Worm (Caenorhabditis elegans) whole organism, young adult: ENCODE data around the gene Y9C9A.5.

ENCODE experiments used
- C06A6.2 ChIP-seq: fragments of 200-800 bp; sonication (Bioruptor generic); conservative IDR thresholded peaks from 2 replicates; pipeline ENCODE4 v1.3.6; 2022; ENCODE audit warnings: missing genetic modification characterization, missing compliant biosample characterization
- D2030.7 ChIP-seq: fragments of 200-800 bp; sonication (Bioruptor generic); IDR thresholded peaks from 2 replicates; pipeline ENCODE4 v1.3.6; 2022; ENCODE audit warnings: missing genetic modification reagents, missing genetic modification characterization, missing compliant biosample characterization
- F10E7.11 ChIP-seq: sonication (generic microtip); optimal IDR thresholded peaks from 2 replicates; lab custom pipeline; 2017; ENCODE audit warnings: mild to moderate bottlenecking, missing genetic modification characterization, moderate library complexity, missing compliant biosample characterization
- F23B12.7 ChIP-seq: sonication (generic microtip); optimal IDR thresholded peaks from 2 replicates; lab custom pipeline; 2017; ENCODE audit warnings: missing genetic modification characterization, mild to moderate bottlenecking, missing compliant biosample characterization, antibody characterized with exemption, moderate library complexity; ENCODE audit not compliant: insufficient read depth
- F37B4.10 ChIP-seq: fragments of 200-800 bp; sonication (Bioruptor generic); IDR thresholded peaks from 2 replicates; pipeline ENCODE4 v1.3.6; 2022; ENCODE audit warnings: missing genetic modification characterization, missing compliant biosample characterization
- F55B11.4 ChIP-seq: sonication (generic microtip); optimal IDR thresholded peaks from 2 replicates; lab custom pipeline; 2016; ENCODE audit warnings: missing compliant biosample characterization, missing genetic modification characterization, borderline replicate concordance; ENCODE audit not compliant: insufficient read depth
- F57A8.1 ChIP-seq: fragments of 200-800 bp; sonication (Bioruptor generic); optimal IDR thresholded peaks from 2 replicates; lab custom pipeline; 2018; ENCODE audit warnings: mild to moderate bottlenecking, missing genetic modification characterization, moderate library complexity, missing compliant biosample characterization
- Y67H2A.10 ChIP-seq: fragments of 200-800 bp; sonication (Bioruptor generic); conservative IDR thresholded peaks from 2 replicates; pipeline ENCODE4 v1.3.6; 2022; ENCODE audit warnings: missing genetic modification reagents, missing genetic modification characterization, missing compliant biosample characterization
- Y79H2A.3 ChIP-seq: fragments of 200-800 bp; sonication (Bioruptor generic); conservative IDR thresholded peaks from 2 replicates; pipeline ENCODE4 v1.3.6; 2022; ENCODE audit warnings: missing genetic modification reagents, missing genetic modification characterization, missing compliant biosample characterization
- akir-1 ChIP-seq: fragments of 200-800 bp; sonication (Bioruptor generic); optimal IDR thresholded peaks from 2 replicates; lab custom pipeline; 2018; ENCODE audit warnings: mild to moderate bottlenecking, missing genetic modification characterization, moderate library complexity, missing compliant biosample characterization
- atf-7 ChIP-seq: sonication (generic microtip); optimal IDR thresholded peaks from 2 replicates; lab custom pipeline; 2017; ENCODE audit warnings: mild to moderate bottlenecking, missing genetic modification characterization, missing compliant biosample characterization
- attf-3 ChIP-seq: fragments of 200-800 bp; sonication (Bioruptor generic); conservative IDR thresholded peaks from 2 replicates; pipeline ENCODE4 v1.3.6; 2022; ENCODE audit warnings: missing genetic modification reagents, missing genetic modification characterization, missing compliant biosample characterization
- bed-1 ChIP-seq: fragments of 200-800 bp; sonication (Bioruptor generic); IDR thresholded peaks from 2 replicates; pipeline ENCODE4 v1.3.6; 2022; ENCODE audit warnings: missing genetic modification reagents, missing genetic modification characterization, missing compliant biosample characterization
- bed-2 ChIP-seq: fragments of 200-800 bp; sonication (Bioruptor generic); IDR thresholded peaks from 2 replicates; pipeline ENCODE4 v1.3.6; 2022; ENCODE audit warnings: missing genetic modification reagents, missing genetic modification characterization, missing compliant biosample characterization
- cebp-1 ChIP-seq, 2 experiments: fragments of 200-800 bp in 1 of 2; sonication (Bioruptor generic) in 1 of 2; sonication (generic microtip) in 1 of 2; IDR thresholded peaks in 1 of 2; optimal IDR thresholded peaks in 1 of 2; 2 replicates each; pipeline versions ENCODE4 v1.3.6 to Lab custom; 2017 to 2022; ENCODE audit warnings: missing compliant biosample characterization in 2 of 2, missing genetic modification characterization in 2 of 2, mild to moderate bottlenecking in 1 of 2, missing genetic modification reagents in 1 of 2, moderate library complexity in 1 of 2
- ceh-100 ChIP-seq: fragments of 200-800 bp; sonication (Bioruptor generic); IDR thresholded peaks from 2 replicates; pipeline ENCODE4 v1.3.6; 2022; ENCODE audit warnings: missing genetic modification reagents, missing genetic modification characterization, missing compliant biosample characterization
- ceh-79 ChIP-seq: sonication (generic microtip); optimal IDR thresholded peaks from 2 replicates; lab custom pipeline; 2017; ENCODE audit warnings: mild to moderate bottlenecking, missing genetic modification characterization, missing compliant biosample characterization
- ceh-91 ChIP-seq: fragments of 200-800 bp; sonication (Bioruptor generic); IDR thresholded peaks from 2 replicates; pipeline ENCODE4 v1.3.6; 2022; ENCODE audit warnings: missing genetic modification reagents, missing genetic modification characterization, missing compliant biosample characterization
- chd-7 ChIP-seq: sonication (generic microtip); optimal IDR thresholded peaks from 2 replicates; lab custom pipeline; 2016; ENCODE audit warnings: mild to moderate bottlenecking, missing genetic modification characterization, moderate library complexity, missing compliant biosample characterization
- dox-1 ChIP-seq: fragments of 200-800 bp; sonication (Bioruptor generic); IDR thresholded peaks from 2 replicates; pipeline ENCODE4 v1.3.6; 2022; ENCODE audit warnings: missing genetic modification reagents, missing genetic modification characterization, missing compliant biosample characterization
- egrh-3 ChIP-seq: fragments of 200-800 bp; sonication (Bioruptor generic); IDR thresholded peaks from 2 replicates; pipeline ENCODE4 v1.3.6; 2022; ENCODE audit warnings: missing genetic modification reagents, missing genetic modification characterization, missing compliant biosample characterization
- hlh-12 ChIP-seq: sonication (generic microtip); optimal IDR thresholded peaks from 2 replicates; lab custom pipeline; 2016; ENCODE audit warnings: missing genetic modification characterization, missing compliant biosample characterization
- hrde-1 ChIP-seq: sonication (generic microtip); optimal IDR thresholded peaks from 2 replicates; lab custom pipeline; 2016; ENCODE audit warnings: missing genetic modification characterization, mild to moderate bottlenecking, missing compliant biosample characterization, moderate library complexity, missing genotype, missing genetic modification reagents, borderline replicate concordance
- lir-1 ChIP-seq: fragments of 200-800 bp; sonication (Bioruptor generic); conservative IDR thresholded peaks from 2 replicates; pipeline ENCODE4 v1.3.6; 2022; ENCODE audit warnings: missing genetic modification reagents, missing genetic modification characterization, missing compliant biosample characterization
- lsl-1 ChIP-seq: fragments of 200-800 bp; sonication (Bioruptor generic); optimal IDR thresholded peaks from 2 replicates; lab custom pipeline; 2018; ENCODE audit warnings: mild to moderate bottlenecking, missing genetic modification characterization, moderate library complexity, missing compliant biosample characterization
- lsy-27 ChIP-seq: sonication (generic microtip); optimal IDR thresholded peaks from 2 replicates; lab custom pipeline; 2017; ENCODE audit warnings: missing genetic modification characterization, mild to moderate bottlenecking, missing compliant biosample characterization, antibody characterized with exemption, missing genotype, borderline replicate concordance; ENCODE audit not compliant: insufficient read depth
- madf-3 ChIP-seq: fragments of 200-800 bp; sonication (Bioruptor generic); IDR thresholded peaks from 2 replicates; pipeline ENCODE4 v1.3.6; 2022; ENCODE audit warnings: missing genetic modification reagents, missing genetic modification characterization, missing compliant biosample characterization
- madf-8 ChIP-seq: fragments of 200-800 bp; sonication (Bioruptor generic); conservative IDR thresholded peaks from 2 replicates; pipeline ENCODE4 v1.3.6; 2022; ENCODE audit warnings: missing genetic modification reagents, missing genetic modification characterization, missing compliant biosample characterization
- mel-28 ChIP-seq: sonication (generic microtip); optimal IDR thresholded peaks from 2 replicates; lab custom pipeline; 2016; ENCODE audit warnings: borderline replicate concordance, mild to moderate bottlenecking, missing genetic modification characterization, missing compliant biosample characterization
- mxl-1 ChIP-seq: sonication (generic microtip); optimal IDR thresholded peaks from 2 replicates; lab custom pipeline; 2016; ENCODE audit warnings: missing genetic modification characterization, missing compliant biosample characterization
- nfya-1 ChIP-seq: sonication (generic microtip); optimal IDR thresholded peaks from 2 replicates; lab custom pipeline; 2017; ENCODE audit warnings: antibody characterized with exemption, missing compliant biosample characterization, missing genetic modification characterization, borderline replicate concordance; ENCODE audit not compliant: insufficient read depth
- nfyb-1 ChIP-seq: fragments of 200-800 bp; sonication (Bioruptor generic); IDR thresholded peaks from 2 replicates; pipeline ENCODE4 v1.3.6; 2022; ENCODE audit warnings: missing genetic modification reagents, missing genetic modification characterization, missing compliant biosample characterization
- nhr-120 ChIP-seq: fragments of 200-800 bp; sonication (Bioruptor generic); IDR thresholded peaks from 2 replicates; pipeline ENCODE4 v1.3.6; 2022; ENCODE audit warnings: missing genetic modification characterization, missing compliant biosample characterization
- nhr-27 ChIP-seq: fragments of 200-800 bp; sonication (Bioruptor generic); optimal IDR thresholded peaks from 2 replicates; lab custom pipeline; 2018; ENCODE audit warnings: mild to moderate bottlenecking, missing genetic modification characterization, moderate library complexity, missing compliant biosample characterization
- pha-4 ChIP-seq: fragments of 150-350 bp; sonication (generic microtip); optimal IDR thresholded peaks from 2 replicates; lab custom pipeline; 2014; ENCODE audit warnings: missing biosample characterization, missing genetic modification reagents, missing genetic modification characterization
- sea-2 ChIP-seq: fragments of 200-800 bp; sonication (Bioruptor generic); IDR thresholded peaks from 2 replicates; pipeline ENCODE4 v1.3.6; 2022; ENCODE audit warnings: missing genetic modification characterization, missing compliant biosample characterization
- snpc-3.4 ChIP-seq: sonication (generic microtip); optimal IDR thresholded peaks from 2 replicates; lab custom pipeline; 2017; ENCODE audit warnings: missing genetic modification characterization, mild to moderate bottlenecking, missing compliant biosample characterization, antibody characterized with exemption, moderate library complexity, missing genotype, missing genetic modification reagents
- xnd-1 ChIP-seq: sonication (generic microtip); optimal IDR thresholded peaks from 2 replicates; lab custom pipeline; 2016; ENCODE audit warnings: missing genotype, missing genetic modification reagents, missing genetic modification characterization, missing compliant biosample characterization
- zfh-2 ChIP-seq: fragments of 200-800 bp; sonication (Bioruptor generic); conservative IDR thresholded peaks from 2 replicates; pipeline ENCODE4 v1.3.6; 2022; ENCODE audit warnings: missing genetic modification reagents, missing genetic modification characterization, missing compliant biosample characterization
- ztf-22 ChIP-seq: fragments of 200-800 bp; sonication (Bioruptor generic); optimal IDR thresholded peaks from 2 replicates; lab custom pipeline; 2018; ENCODE audit warnings: mild to moderate bottlenecking, missing genetic modification characterization, moderate library complexity, missing compliant biosample characterization
- ztf-26 ChIP-seq: sonication (generic microtip); optimal IDR thresholded peaks from 2 replicates; lab custom pipeline; 2017; ENCODE audit warnings: missing genetic modification characterization, missing compliant biosample characterization
- ztf-28 ChIP-seq: fragments of 200-800 bp; sonication (Bioruptor generic); IDR thresholded peaks from 2 replicates; pipeline ENCODE4 v1.3.6; 2022; ENCODE audit warnings: missing genetic modification reagents, missing genetic modification characterization, missing compliant biosample characterization
- ztf-6 ChIP-seq: fragments of 200-800 bp; sonication (Bioruptor generic); IDR thresholded peaks from 2 replicates; pipeline ENCODE4 v1.3.6; 2022; ENCODE audit warnings: missing genetic modification reagents, missing genetic modification characterization, missing compliant biosample characterization

Gene Y9C9A.5

DNA sequence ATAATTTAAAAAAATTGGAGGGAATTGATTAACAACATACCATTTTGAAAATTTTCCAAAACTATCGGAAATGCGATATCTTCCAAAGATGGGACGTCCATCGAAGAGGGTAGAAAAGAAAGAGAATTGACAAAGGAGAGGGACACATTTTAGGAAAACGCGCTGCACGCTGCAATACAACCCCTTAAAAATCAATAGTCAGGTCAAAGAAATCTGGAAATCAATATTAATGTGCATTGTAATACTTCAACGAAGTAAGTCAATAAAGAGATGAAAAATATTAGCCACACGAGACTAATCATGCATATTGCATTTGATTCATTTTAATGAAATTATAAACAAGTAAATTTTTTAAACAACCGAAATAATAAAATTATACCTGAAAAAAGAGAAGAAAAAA is 27.6 kb downstream of the Y9C9A.5 start, which contains the start of gene Y9C9A.13:
Gene Y9C9A.13, minus strand, starts transcription at position 101 of the 400 bp plus-strand sequence.
- TF ChIP-seq ztf-6 (GFP tag; lab: Robert Waterston, UW) (no peak), ceh-79 (tag; lab: Kevin White, UChicago) (no peak), lsl-1 (no peak), cebp-1 (GFP tag; IDR thresholded peaks at IDR 0.05; lab: Robert Waterston, UW) (no peak), cebp-1 (tag; optimal IDR thresholded peaks at IDR 0.05; lab: Kevin White, UChicago) (no peak), C06A6.2 (GFP tag; lab: Robert Waterston, UW) (no peak), mel-28 (no peak), akir-1 (no peak), F57A8.1 (GFP tag; lab: Kevin White, UChicago) (no peak), pha-4 (tag; lab: Kevin White, UChicago) (no peak), atf-7 (tag; lab: Kevin White, UChicago) (no peak), lsy-27 (tag; lab: Kevin White, UChicago) (no peak), nhr-120 (GFP tag; lab: Robert Waterston, UW) (no peak)

ce11 chrIV:4975995-4976394 is 34.2 kb downstream of the Y9C9A.5 start, which contains the start of gene Y9C9A.16:
Y9C9A.16 (minus strand) TSS chrIV:4976125.
- TF ChIP-seq chd-7 (tag; lab: Kevin White, UChicago) (no peak), ztf-26 (tag; lab: Kevin White, UChicago) (no peak), attf-3 (GFP tag; lab: Robert Waterston, UW) (no peak), bed-1 (GFP tag; lab: Robert Waterston, UW) (no peak), Y67H2A.10 (no peak), hlh-12 (tag; lab: Kevin White, UChicago) (no peak), F37B4.10 (GFP tag; lab: Robert Waterston, UW) (no peak), nfya-1 (tag; lab: Kevin White, UChicago) (no peak), dox-1 (GFP tag; lab: Robert Waterston, UW) (no peak), F23B12.7 (tag; lab: Kevin White, UChicago) (no peak), F10E7.11 (no peak), madf-3 (GFP tag; lab: Robert Waterston, UW) (no peak), nfyb-1 (no peak), mxl-1 (no peak), ztf-28 (GFP tag; lab: Robert Waterston, UW) (no peak)

DNA sequence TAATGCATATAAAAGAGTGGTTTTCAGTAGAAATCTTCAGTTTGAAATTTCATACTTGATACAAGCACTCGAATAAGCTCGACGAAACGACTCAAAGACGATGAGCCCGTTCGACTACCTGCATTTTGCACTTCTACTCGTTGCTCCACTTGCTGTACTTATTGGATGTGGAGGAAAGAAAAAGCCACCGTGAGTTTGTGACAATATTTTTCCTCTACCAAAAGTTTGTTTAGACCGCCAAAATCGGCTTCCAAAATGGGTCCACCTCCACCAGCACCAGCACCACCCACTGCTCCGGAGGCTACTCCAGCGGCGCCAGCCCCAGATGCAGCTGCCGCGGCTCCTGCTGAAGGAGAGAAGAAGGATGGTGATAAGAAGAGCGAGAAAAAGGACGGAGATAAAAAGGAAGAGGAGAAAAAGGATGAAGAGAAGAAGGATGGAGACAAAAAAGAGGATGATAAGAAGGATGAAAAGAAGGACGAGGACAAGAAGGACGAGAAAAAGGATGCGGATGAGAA is 35.5 kb downstream of the Y9C9A.5 start, which contains the start of gene E03H12.5:
Gene E03H12.5, plus strand, starts transcription at position 51 of the 518 bp plus-strand sequence.
- TF ChIP-seq nhr-27 (no peak), Y79H2A.3 (GFP tag; lab: Robert Waterston, UW) (no peak), egrh-3 (GFP tag; lab: Robert Waterston, UW) (peak; percentile 85; the same call in 1 of the 2 replicates)
- TF ChIP-seq, all 124 proteins: peak for 1

DNA sequence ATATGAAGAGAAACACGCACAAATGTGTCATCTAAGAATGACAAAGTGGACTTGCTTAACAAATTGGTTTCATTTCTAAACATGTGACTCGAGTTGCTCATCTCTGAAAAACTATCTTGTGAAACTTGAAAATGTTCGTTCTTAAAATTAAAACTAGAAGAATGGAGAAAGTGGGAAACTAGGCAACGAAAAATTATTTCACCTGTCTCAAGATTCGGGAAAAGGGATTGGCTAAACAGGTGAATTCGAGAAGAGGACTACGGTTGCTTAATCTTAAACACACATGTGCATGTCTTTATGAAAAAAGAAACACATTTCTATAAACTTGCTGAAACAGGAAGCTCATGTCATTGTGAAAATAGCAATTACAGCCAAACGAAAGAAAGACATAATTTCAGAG is 39.2 kb downstream of the Y9C9A.5 start, which contains the start of gene srz-24:
Gene srz-24, minus strand, starts transcription at position 101 of the 400 bp plus-strand sequence.
- TF ChIP-seq D2030.7, result no peak
- TF ChIP-seq lir-1 (GFP tag; lab: Robert Waterston, UW), result no peak
- TF ChIP-seq sea-2 (GFP tag; lab: Robert Waterston, UW), result no peak
- no peak for TF ChIP-seq bed-2 (GFP tag; lab: Robert Waterston, UW)
- no peak for TF ChIP-seq madf-8 (GFP tag; lab: Robert Waterston, UW)
- TF ChIP-seq zfh-2 (GFP tag; lab: Robert Waterston, UW), result no peak
- TF ChIP-seq F55B11.4, result no peak
- no peak for TF ChIP-seq snpc-3.4
- no peak for TF ChIP-seq hrde-1
- TF ChIP-seq xnd-1 (tag; lab: Kevin White, UChicago), result no peak
- TF ChIP-seq ztf-22 (GFP tag; lab: Kevin White, UChicago), result no peak
- TF ChIP-seq pha-4 (tag; lab: Kevin White, UChicago), result no peak
- TF ChIP-seq hlh-12 (tag; lab: Kevin White, UChicago), result no peak
- no peak for TF ChIP-seq ceh-91 (GFP tag; lab: Robert Waterston, UW)
- TF ChIP-seq ceh-100 (GFP tag; lab: Robert Waterston, UW), result no peak
